Worm (Caenorhabditis elegans): ENCODE results near the gene mlt-11.

The mlt-11 gene

ce11 chrV:20666905-20667304 is at the start of gene mlt-11:
TSS of gene mlt-11 (plus strand) at chrV:20667205.
- TF ChIP-seq unc-39 (tag; optimal IDR thresholded peaks at IDR 0.05) (no peak), elt-1 (tag; optimal IDR thresholded peaks at IDR 0.05; ENCODE audit: borderline replicate concordance, insufficient read depth) (no peak), M03D4.4 (tag; optimal IDR thresholded peaks at IDR 0.05) (no peak), nhr-76 (tag; optimal IDR thresholded peaks at IDR 0.05) (no peak), sptf-1 (tag; optimal IDR thresholded peaks at IDR 0.05) (no peak), pha-4 (tag; optimal IDR thresholded peaks at IDR 0.05) (no peak), cnd-1 (tag; optimal IDR thresholded peaks at IDR 0.05) (no peak), ceh-43 (GFP tag; optimal IDR thresholded peaks at IDR 0.05) (no peak), flh-1 (GFP tag; optimal IDR thresholded peaks at IDR 0.05) (no peak)

- no peak for TF ChIP-seq ham-2 (GFP tag; optimal IDR thresholded peaks at IDR 0.05)
- TF ChIP-seq zip-8 (tag; optimal IDR thresholded peaks at IDR 0.05), result no peak
- no peak for TF ChIP-seq mab-5 (tag; optimal IDR thresholded peaks at IDR 0.05)
- no peak for TF ChIP-seq unc-62 (GFP tag; optimal IDR thresholded peaks at IDR 0.05)
- TF ChIP-seq nhr-76 (tag; optimal IDR thresholded peaks at IDR 0.05), result no peak
- no peak for TF ChIP-seq nhr-28 (tag; optimal IDR thresholded peaks at IDR 0.05)
- no peak for TF ChIP-seq bed-3 (GFP tag; optimal IDR thresholded peaks at IDR 0.05)
- no peak for TF ChIP-seq hlh-1 (tag; optimal IDR thresholded peaks at IDR 0.05)
- no peak for TF ChIP-seq drap-1 (GFP tag; optimal IDR thresholded peaks at IDR 0.05)
Measured at ce11 chrV:20618632-20619031, 48.4 kb upstream of the mlt-11 start, which contains the start of gene F46B3.7. TSS of gene F46B3.7 (minus strand) at chrV:20618732.

- TF ChIP-seq M03D4.4 (tag; optimal IDR thresholded peaks at IDR 0.05) (no peak), zip-8 (tag; optimal IDR thresholded peaks at IDR 0.05) (no peak), unc-39 (tag; optimal IDR thresholded peaks at IDR 0.05) (no peak), mab-5 (tag; optimal IDR thresholded peaks at IDR 0.05) (no peak), nhr-2 (tag; optimal IDR thresholded peaks at IDR 0.05) (no peak), tbx-8 (GFP tag; optimal IDR thresholded peaks at IDR 0.05) (no peak), ham-2 (GFP tag; optimal IDR thresholded peaks at IDR 0.05) (no peak), ceh-83 (GFP tag; optimal IDR thresholded peaks at IDR 0.05) (no peak), bed-3 (GFP tag; optimal IDR thresholded peaks at IDR 0.05) (no peak), lin-32 (GFP tag; optimal IDR thresholded peaks at IDR 0.05) (no peak), lsy-2 (tag; optimal IDR thresholded peaks at IDR 0.05) (no peak), flh-1 (GFP tag; optimal IDR thresholded peaks at IDR 0.05) (no peak), ztf-11 (tag; optimal IDR thresholded peaks at IDR 0.05) (no peak), hlh-1 (tag; optimal IDR thresholded peaks at IDR 0.05) (no peak), nhr-28 (tag; optimal IDR thresholded peaks at IDR 0.05) (no peak), drap-1 (GFP tag; optimal IDR thresholded peaks at IDR 0.05) (no peak), sptf-1 (tag; optimal IDR thresholded peaks at IDR 0.05) (no peak), ceh-43 (GFP tag; optimal IDR thresholded peaks at IDR 0.05) (no peak), ceh-39 (tag; optimal IDR thresholded peaks at IDR 0.05) (no peak)
Measured at ce11 chrV:20623060-20623459, 43.9 kb upstream of the mlt-11 start, which contains the start of gene F46B3.8. TSS of gene F46B3.8 (minus strand) at chrV:20623160.

ce11 chrV:20625260-20625659 is 41.7 kb upstream of the mlt-11 start:
- no peak for TF ChIP-seq unc-120 (tag; optimal IDR thresholded peaks at IDR 0.05; ENCODE audit: poor library complexity, severe bottlenecking)
- no peak for TF ChIP-seq cnd-1 (tag; optimal IDR thresholded peaks at IDR 0.05)
- no peak for TF ChIP-seq unc-62 (GFP tag; optimal IDR thresholded peaks at IDR 0.05)
- no peak for TF ChIP-seq snpc-4 (tag; optimal IDR thresholded peaks at IDR 0.05)
- TF ChIP-seq elt-3 (tag; optimal IDR thresholded peaks at IDR 0.05), result no peak
- TF ChIP-seq nhr-12 (tag; optimal IDR thresholded peaks at IDR 0.05), result no peak
- TF ChIP-seq ces-1 (GFP tag; optimal IDR thresholded peaks at IDR 0.05), result no peak
- TF ChIP-seq zip-8 (tag; optimal IDR thresholded peaks at IDR 0.05), result no peak
- no peak for TF ChIP-seq lin-13 (tag; optimal IDR thresholded peaks at IDR 0.05)
- no peak for TF ChIP-seq nhr-2 (tag; optimal IDR thresholded peaks at IDR 0.05)
- no peak for TF ChIP-seq M03D4.4 (tag; optimal IDR thresholded peaks at IDR 0.05)
- no peak for TF ChIP-seq mab-5 (tag; optimal IDR thresholded peaks at IDR 0.05)
- no peak for TF ChIP-seq lin-32 (GFP tag; optimal IDR thresholded peaks at IDR 0.05)
- no peak for TF ChIP-seq sem-2 (GFP tag; optimal IDR thresholded peaks at IDR 0.05)
- TF ChIP-seq tbx-8 (GFP tag; optimal IDR thresholded peaks at IDR 0.05), result no peak
- TF ChIP-seq ceh-83 (GFP tag; optimal IDR thresholded peaks at IDR 0.05), result no peak
- no peak for TF ChIP-seq flh-1 (GFP tag; optimal IDR thresholded peaks at IDR 0.05)
- no peak for TF ChIP-seq nhr-76 (tag; optimal IDR thresholded peaks at IDR 0.05)
- no peak for TF ChIP-seq ztf-11 (tag; optimal IDR thresholded peaks at IDR 0.05)
- no peak for TF ChIP-seq bed-3 (GFP tag; optimal IDR thresholded peaks at IDR 0.05)

Measured in whole organism, mixed stage, embryonic.